Worm (Caenorhabditis elegans): ENCODE data around the gene C27B7.2.

- TF ChIP-seq dao-5 (tag; optimal IDR thresholded peaks at IDR 0.05) (no peak), him-1 (tag; optimal IDR thresholded peaks at IDR 0.05) (no peak)
These were observed 28.0 kb upstream of the C27B7.2 start for ce11 chrIV:8864672-8865071.

Data from whole organism, L4/young adult.